Fruit fly (Drosophila melanogaster) whole organism, embryonic: ENCODE measurements around the gene CG31710.

Experiments
- Abd-B ChIP-seq: fragments of 200-800 bp; sonication (Bioruptor generic); optimal IDR thresholded peaks from 2 replicates; lab custom pipeline; 2018; ENCODE audit warnings: missing biosample characterization, mild to moderate bottlenecking, missing genetic modification characterization, moderate library complexity
- Adf1 ChIP-seq: fragments of 200-800 bp; sonication (Bioruptor generic); IDR thresholded peaks from 2 replicates; pipeline ENCODE4 v1.3.6; 2022; ENCODE audit warnings: missing biosample characterization, missing genetic modification characterization
- Awh ChIP-seq: fragments of 200-800 bp; sonication (Bioruptor generic); IDR thresholded peaks from 2 replicates; pipeline ENCODE4, ENCODE4 v1.3.6; 2022; ENCODE audit warnings: missing biosample characterization, missing genetic modification characterization
- CG10274 ChIP-seq: fragments of 200-800 bp; sonication (Bioruptor generic); optimal IDR thresholded peaks from 3 replicates; lab custom pipeline; 2017; ENCODE audit warnings: missing biosample characterization, mild to moderate bottlenecking, missing genetic modification characterization
- CG11093 ChIP-seq: fragments of 200-800 bp; sonication (Bioruptor generic); IDR thresholded peaks from 3 replicates; pipeline ENCODE4 v1.3.6; 2022; ENCODE audit warnings: missing biosample characterization, missing genetic modification characterization
- CG11456 ChIP-seq: fragments of 200-800 bp; sonication (Bioruptor generic); IDR thresholded peaks from 3 replicates; pipeline ENCODE4 v1.3.6; 2022; ENCODE audit warnings: missing biosample characterization, missing genetic modification characterization
- CG11723 ChIP-seq: fragments of 200-800 bp; sonication (Bioruptor generic); optimal IDR thresholded peaks from 2 replicates; lab custom pipeline; 2017; ENCODE audit warnings: missing biosample characterization, mild to moderate bottlenecking, missing genetic modification characterization
- CG13296 ChIP-seq: fragments of 200-800 bp; sonication (Bioruptor generic); optimal IDR thresholded peaks from 3 replicates; lab custom pipeline; 2018; ENCODE audit warnings: missing biosample characterization, mild to moderate bottlenecking, missing genetic modification characterization
- CG15073 ChIP-seq: fragments of 200-800 bp; sonication (Bioruptor generic); optimal IDR thresholded peaks from 2 replicates; lab custom pipeline; 2016; ENCODE audit warnings: missing biosample characterization, missing genetic modification characterization
- CG18599 ChIP-seq: fragments of 200-800 bp; sonication (Bioruptor generic); optimal IDR thresholded peaks from 3 replicates; lab custom pipeline; 2017; ENCODE audit warnings: missing biosample characterization, missing genetic modification characterization, mild to moderate bottlenecking, moderate library complexity, missing genetic modification reagents
- CG3163 ChIP-seq: fragments of 200-800 bp; sonication (Bioruptor generic); optimal IDR thresholded peaks from 3 replicates; lab custom pipeline; 2016; ENCODE audit warnings: missing biosample characterization, missing genetic modification characterization
- CG4730 ChIP-seq: fragments of 200-800 bp; sonication (Bioruptor generic); IDR thresholded peaks from 2 replicates; pipeline ENCODE4 v1.3.6; 2022; ENCODE audit warnings: missing biosample characterization, missing genetic modification characterization
- CG4820 ChIP-seq: fragments of 200-800 bp; sonication (Bioruptor generic); optimal IDR thresholded peaks from 3 replicates; lab custom pipeline; 2016; ENCODE audit warnings: missing biosample characterization, missing genetic modification characterization
- CG6813 ChIP-seq: fragments of 200-800 bp; sonication (Bioruptor generic); optimal IDR thresholded peaks from 2 replicates; lab custom pipeline; 2017; ENCODE audit warnings: missing biosample characterization, missing genetic modification characterization, mild to moderate bottlenecking, moderate library complexity, missing genetic modification reagents
- CG7271 ChIP-seq: fragments of 200-800 bp; sonication (Bioruptor generic); optimal IDR thresholded peaks from 2 replicates; lab custom pipeline; 2018; ENCODE audit warnings: missing biosample characterization, mild to moderate bottlenecking, missing genetic modification characterization, moderate library complexity
- CG7357 ChIP-seq: fragments of 200-800 bp; sonication (Bioruptor generic); IDR thresholded peaks from 3 replicates; pipeline ENCODE4 v1.3.6; 2022; ENCODE audit warnings: missing biosample characterization, missing genetic modification characterization
- CG7928 ChIP-seq: fragments of 200-800 bp; sonication (Bioruptor generic); optimal IDR thresholded peaks from 2 replicates; lab custom pipeline; 2017; ENCODE audit warnings: missing biosample characterization, mild to moderate bottlenecking, missing genetic modification characterization
- CG7963 ChIP-seq: fragments of 200-800 bp; sonication (Bioruptor generic); IDR thresholded peaks from 3 replicates; pipeline ENCODE4 v1.3.6; 2022; ENCODE audit warnings: missing biosample characterization, missing genetic modification characterization; ENCODE audit not compliant: partially characterized antibody
- CG8359 ChIP-seq: fragments of 200-800 bp; sonication (Bioruptor generic); optimal IDR thresholded peaks from 2 replicates; lab custom pipeline; 2017; ENCODE audit warnings: missing biosample characterization, mild to moderate bottlenecking, missing genetic modification characterization, borderline replicate concordance
- CTCF ChIP-seq: fragments of 200-800 bp; sonication (Bioruptor generic); optimal IDR thresholded peaks from 2 replicates; lab custom pipeline; 2017; ENCODE audit warnings: missing biosample characterization, mild to moderate bottlenecking, missing genetic modification characterization, moderate library complexity
- D19A ChIP-seq: fragments of 200-800 bp; optimal IDR thresholded peaks from 3 replicates; lab custom pipeline; 2019; ENCODE audit warnings: missing biosample characterization, mild to moderate bottlenecking, missing genetic modification characterization, moderate library complexity
- Fer1 ChIP-seq: fragments of 200-800 bp; sonication (Bioruptor generic); optimal IDR thresholded peaks from 2 replicates; lab custom pipeline; 2017; ENCODE audit warnings: missing biosample characterization, mild to moderate bottlenecking, missing genetic modification characterization
- HHEX ChIP-seq: fragments of 200-800 bp; sonication (Bioruptor generic); optimal IDR thresholded peaks from 3 replicates; lab custom pipeline; 2017; ENCODE audit warnings: missing biosample characterization, mild to moderate bottlenecking, missing genetic modification characterization, missing genetic modification reagents
- Hmr ChIP-seq: fragments of 200-800 bp; sonication (Bioruptor generic); optimal IDR thresholded peaks from 3 replicates; lab custom pipeline; 2017; ENCODE audit warnings: mild to moderate bottlenecking, missing biosample characterization, missing genetic modification reagents, missing genetic modification characterization
- Hr3 ChIP-seq: fragments of 200-800 bp; sonication (Bioruptor generic); optimal IDR thresholded peaks from 3 replicates; lab custom pipeline; 2016; ENCODE audit warnings: missing biosample characterization, missing genetic modification characterization
- Hr39 ChIP-seq: fragments of >200 bp; optimal IDR thresholded peaks from 2 replicates; lab custom pipeline; 2017
- Hr78 ChIP-seq, 2 experiments: fragments of 200-800 bp in 1 of 2; fragments of >200 bp in 1 of 2; sonication (Bioruptor generic) in 1 of 2; optimal IDR thresholded peaks; 2 replicates each; lab custom pipeline; 2017 to 2019; ENCODE audit warnings: missing biosample characterization in 2 of 2, missing genetic modification characterization in 2 of 2, mild to moderate bottlenecking in 1 of 2, moderate library complexity in 1 of 2
- Jarid2 ChIP-seq: fragments of 200-800 bp; sonication (Bioruptor generic); optimal IDR thresholded peaks from 3 replicates; lab custom pipeline; 2017; ENCODE audit warnings: mild to moderate bottlenecking, missing biosample characterization, missing genetic modification reagents, missing genetic modification characterization
- MBD-R2 ChIP-seq: fragments of 200-800 bp; sonication (Bioruptor generic); IDR thresholded peaks from 2 replicates; pipeline ENCODE4 v1.3.6; 2022; ENCODE audit warnings: missing biosample characterization, missing genetic modification characterization
- Nf-YB ChIP-seq: fragments of 200-800 bp; sonication (Bioruptor generic); optimal IDR thresholded peaks from 3 replicates; lab custom pipeline; 2019; ENCODE audit warnings: missing biosample characterization, mild to moderate bottlenecking, missing genetic modification characterization, moderate library complexity
- NfI ChIP-seq: fragments of 200-800 bp; sonication (Bioruptor generic); optimal IDR thresholded peaks from 3 replicates; lab custom pipeline; 2018; ENCODE audit warnings: missing biosample characterization, mild to moderate bottlenecking, missing genetic modification characterization, moderate library complexity
- PHDP ChIP-seq: fragments of 200-800 bp; sonication (Bioruptor generic); optimal IDR thresholded peaks from 3 replicates; lab custom pipeline; 2018; ENCODE audit warnings: missing biosample characterization, mild to moderate bottlenecking, missing genetic modification characterization, moderate library complexity
- Pdp1 ChIP-seq, 2 experiments: fragments of 200-800 bp; sonication (Bioruptor generic); optimal IDR thresholded peaks; 3 replicates each; lab custom pipeline; 2016; ENCODE audit warnings: missing biosample characterization in 2 of 2, missing genetic modification characterization in 2 of 2, mild to moderate bottlenecking in 1 of 2, moderate library complexity in 1 of 2
- Six4 ChIP-seq: fragments of 200-800 bp; sonication (Bioruptor generic); optimal IDR thresholded peaks from 2 replicates; lab custom pipeline; 2016; ENCODE audit warnings: missing biosample characterization, missing genetic modification characterization
- Spps ChIP-seq: fragments of 200-800 bp; sonication (Bioruptor generic); optimal IDR thresholded peaks from 2 replicates; lab custom pipeline; 2018; ENCODE audit warnings: missing biosample characterization, mild to moderate bottlenecking, missing genetic modification characterization
- Stat92E ChIP-seq, 3 experiments: fragments of >200 bp in 2 of 3; fragments of 200-800 bp in 1 of 3; sonication (Bioruptor generic) in 1 of 3; optimal IDR thresholded peaks; 2 replicates each; lab custom pipeline; 2017 to 2019; ENCODE audit warnings: missing biosample characterization in 3 of 3, missing genetic modification characterization in 3 of 3, mild to moderate bottlenecking in 1 of 3, moderate library complexity in 1 of 3
- Vsx1 ChIP-seq: fragments of 200-800 bp; sonication (Bioruptor generic); optimal IDR thresholded peaks from 2 replicates; lab custom pipeline; 2017; ENCODE audit warnings: missing biosample characterization, mild to moderate bottlenecking, missing genetic modification characterization, missing genetic modification reagents
- hbn ChIP-seq: fragments of 200-800 bp; sonication (Bioruptor generic); IDR thresholded peaks from 2 replicates; pipeline ENCODE4 v1.3.6; 2022; ENCODE audit warnings: missing biosample characterization, missing genetic modification characterization; ENCODE audit not compliant: partially characterized antibody
- hkb ChIP-seq, 2 experiments: fragments of 200-800 bp in 1 of 2; fragments of >200 bp in 1 of 2; sonication (Bioruptor generic) in 1 of 2; IDR thresholded peaks in 1 of 2; optimal IDR thresholded peaks in 1 of 2; 2 replicates each; pipeline versions ENCODE4 v1.3.6 to Lab custom; 2017 to 2022; ENCODE audit warnings: missing biosample characterization in 1 of 2, missing genetic modification characterization in 1 of 2
- hth ChIP-seq: fragments of >200 bp; optimal IDR thresholded peaks from 2 replicates; lab custom pipeline; 2017; ENCODE audit warnings: inconsistent platforms
- nmo ChIP-seq: fragments of 200-800 bp; sonication (Bioruptor generic); optimal IDR thresholded peaks from 2 replicates; lab custom pipeline; 2018; ENCODE audit warnings: missing biosample characterization, mild to moderate bottlenecking, missing genetic modification characterization, moderate library complexity
- repo ChIP-seq: fragments of 200-800 bp; sonication (Bioruptor generic); optimal IDR thresholded peaks from 2 replicates; lab custom pipeline; 2016; ENCODE audit warnings: missing biosample characterization, missing genetic modification characterization
- sima ChIP-seq: fragments of 200-800 bp; sonication (Bioruptor generic); optimal IDR thresholded peaks from 2 replicates; lab custom pipeline; 2016; ENCODE audit warnings: missing biosample characterization, missing genetic modification characterization
- sug ChIP-seq: fragments of 200-800 bp; optimal IDR thresholded peaks from 2 replicates; lab custom pipeline; 2019; ENCODE audit warnings: missing biosample characterization, mild to moderate bottlenecking, missing genetic modification characterization, moderate library complexity

Gene CG31710

DNA sequence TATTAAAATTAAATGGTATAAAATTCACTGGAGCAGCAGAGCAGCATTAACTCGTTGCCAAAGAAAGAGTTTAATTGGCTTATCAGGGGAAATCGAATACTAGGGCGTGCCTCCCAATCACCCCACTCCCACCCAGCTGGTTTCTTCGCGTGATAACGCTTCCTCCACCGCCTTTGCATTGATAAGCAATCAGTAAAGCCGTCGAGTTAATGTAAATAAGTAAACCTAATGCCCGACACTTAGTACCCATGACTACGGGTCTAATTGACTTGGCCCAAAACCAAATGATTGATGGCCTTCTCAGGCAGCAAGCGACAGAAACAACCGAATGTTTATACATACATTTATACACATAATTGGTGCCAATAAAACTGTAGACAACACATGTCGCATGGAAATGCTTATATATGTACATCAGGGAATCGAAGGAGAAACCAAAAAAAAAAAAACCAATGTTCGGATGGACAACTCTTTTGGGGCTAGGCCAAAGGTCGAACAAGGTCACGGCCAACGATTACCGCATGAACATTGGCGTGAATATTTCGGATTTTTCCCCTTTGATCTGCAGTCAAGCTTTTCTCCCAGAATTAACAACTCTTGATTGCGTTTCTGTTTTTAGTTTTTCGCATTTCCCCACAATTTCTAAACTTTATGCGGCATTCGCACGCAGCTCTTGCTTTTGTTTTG is 11.7 kb downstream of the CG31710 start (continued):
- TF ChIP-seq CG7928 (GFP tag; lab: Kevin White, UChicago) (no peak), nmo (GFP tag; lab: Kevin White, UChicago) (no peak), CG15073 (GFP tag; lab: Kevin White, UChicago) (no peak), CG4820 (GFP tag; lab: Kevin White, UChicago) (no peak), CG4730 (no peak), Hmr (peak; percentile 30), sima (GFP tag; lab: Kevin White, UChicago) (no peak), HHEX (GFP tag; lab: Kevin White, UChicago) (no peak), Stat92E (GFP tag; optimal IDR thresholded peaks at IDR 0.05; lab: Kevin White, UChicago) (no peak), MBD-R2 (no peak), Hr78 (GFP tag; optimal IDR thresholded peaks at IDR 0.05; lab: Kevin White, UChicago) (peak in 1 of 2 experiments; percentile 92), hbn (GFP tag; lab: Robert Waterston, UW) (no peak), CG13296 (GFP tag; lab: Kevin White, UChicago) (peak; percentile 30), sug (peak; percentile 84), Awh (GFP tag; lab: Robert Waterston, UW) (no peak), hth (lab: Kevin White, UChicago) (no peak), CG7357 (GFP tag; lab: Robert Waterston, UW) (no peak), CTCF (GFP tag; lab: Kevin White, UChicago) (no peak), repo (GFP tag; lab: Kevin White, UChicago) (no peak), Jarid2 (GFP tag; lab: Kevin White, UChicago) (no peak), Hr3 (GFP tag; lab: Kevin White, UChicago) (no peak), CG8359 (GFP tag; lab: Kevin White, UChicago) (no peak), Spps (tag; lab: Kevin White, UChicago) (no peak), Hr39 (lab: Kevin White, UChicago) (no peak), CG11093 (GFP tag; lab: Robert Waterston, UW) (no peak), CG11456 (GFP tag; lab: Robert Waterston, UW) (no peak), Vsx1 (GFP tag; lab: Kevin White, UChicago) (peak; percentile 50), Pdp1 (GFP tag; optimal IDR thresholded peaks at IDR 0.05; lab: Kevin White, UChicago) (peak in 1 of 2 experiments; percentile 77), Adf1 (GFP tag; lab: Robert Waterston, UW) (no peak), Fer1 (GFP tag; lab: Kevin White, UChicago) (peak; percentile 21), NfI (GFP tag; lab: Kevin White, UChicago) (no peak), CG7271 (no peak), CG10274 (GFP tag; lab: Kevin White, UChicago) (no peak), CG7963 (no peak), Six4 (no peak), CG6813 (GFP tag; lab: Kevin White, UChicago) (peak; percentile 21), D19A (tag; lab: Kevin White, UChicago) (no peak), PHDP (peak; percentile 7), Nf-YB (GFP tag; lab: Kevin White, UChicago) (no peak), CG18599 (GFP tag; lab: Kevin White, UChicago) (peak; percentile 23), hkb (optimal IDR thresholded peaks at IDR 0.05; lab: Kevin White, UChicago) (no peak), hkb (GFP tag; IDR thresholded peaks at IDR 0.05; lab: Robert Waterston, UW) (no peak), CG11723 (no peak), CG3163 (GFP tag; lab: Kevin White, UChicago) (no peak), Abd-B (no peak)
- TF ChIP-seq, all 482 proteins: peak for 38
